Fruit fly (Drosophila melanogaster) whole organism, prepupa: Measurements from ENCODE around the gene CG6574.

ENCODE experiments used
- CG10631 ChIP-seq: fragments of 200-800 bp; sonication (Bioruptor generic); optimal IDR thresholded peaks from 2 replicates; lab custom pipeline; 2016; ENCODE audit warnings: missing biosample characterization, missing genetic modification characterization
- CG10669 ChIP-seq: fragments of 200-800 bp; sonication (Bioruptor generic); optimal IDR thresholded peaks from 3 replicates; lab custom pipeline; 2018; ENCODE audit warnings: missing biosample characterization, mild to moderate bottlenecking, missing genetic modification characterization, moderate library complexity
- CG11762 ChIP-seq: fragments of 200-800 bp; sonication (Bioruptor generic); optimal IDR thresholded peaks from 3 replicates; lab custom pipeline; 2016; ENCODE audit warnings: missing biosample characterization, missing genetic modification characterization; ENCODE audit not compliant: insufficient read depth
- CG11902 ChIP-seq: fragments of 200-800 bp; sonication (Bioruptor generic); optimal IDR thresholded peaks from 3 replicates; lab custom pipeline; 2016; ENCODE audit warnings: missing biosample characterization, missing genetic modification characterization
- CG15336 ChIP-seq: fragments of 200-800 bp; sonication (Bioruptor generic); IDR thresholded peaks from 2 replicates; pipeline ENCODE4 v1.3.6; 2022; ENCODE audit warnings: missing biosample characterization, missing genetic modification characterization
- CG1621 ChIP-seq: fragments of 200-800 bp; sonication (Bioruptor generic); optimal IDR thresholded peaks from 3 replicates; lab custom pipeline; 2018; ENCODE audit warnings: missing biosample characterization, mild to moderate bottlenecking, missing genetic modification characterization
- CG16779 ChIP-seq: fragments of 200-800 bp; sonication (Bioruptor generic); optimal IDR thresholded peaks from 3 replicates; lab custom pipeline; 2017; ENCODE audit warnings: missing biosample characterization, mild to moderate bottlenecking, missing genetic modification characterization
- CG31627 ChIP-seq: fragments of 200-800 bp; sonication (Bioruptor generic); optimal IDR thresholded peaks from 3 replicates; lab custom pipeline; 2016; ENCODE audit warnings: missing biosample characterization, missing genetic modification characterization
- CG32006 ChIP-seq: fragments of 200-800 bp; sonication (Bioruptor generic); optimal IDR thresholded peaks from 3 replicates; lab custom pipeline; 2017; ENCODE audit warnings: missing biosample characterization, mild to moderate bottlenecking, missing genetic modification characterization
- CG3919 ChIP-seq: fragments of 200-800 bp; sonication (Bioruptor generic); optimal IDR thresholded peaks from 3 replicates; lab custom pipeline; 2016; ENCODE audit warnings: missing biosample characterization, missing genetic modification characterization
- CG4318 ChIP-seq: fragments of 200-800 bp; sonication (Bioruptor generic); optimal IDR thresholded peaks from 3 replicates; lab custom pipeline; 2017; ENCODE audit warnings: missing biosample characterization, mild to moderate bottlenecking, missing genetic modification characterization
- CG6276 ChIP-seq: fragments of 200-800 bp; sonication (Bioruptor generic); optimal IDR thresholded peaks from 2 replicates; lab custom pipeline; 2017; ENCODE audit warnings: missing biosample characterization, mild to moderate bottlenecking, missing genetic modification characterization
- CG6792 ChIP-seq: fragments of 200-800 bp; sonication (Bioruptor generic); optimal IDR thresholded peaks from 3 replicates; lab custom pipeline; 2016; ENCODE audit warnings: missing biosample characterization, missing genetic modification characterization
- CG6808 ChIP-seq: fragments of 200-800 bp; sonication (Bioruptor generic); optimal IDR thresholded peaks from 3 replicates; lab custom pipeline; 2017; ENCODE audit warnings: missing biosample characterization, missing genetic modification characterization, mild to moderate bottlenecking, moderate library complexity, missing genetic modification reagents
- CG7368 ChIP-seq: fragments of 200-800 bp; sonication (Bioruptor generic); optimal IDR thresholded peaks from 3 replicates; lab custom pipeline; 2016; ENCODE audit warnings: missing biosample characterization, missing genetic modification characterization
- CG8319 ChIP-seq: fragments of 200-800 bp; sonication (Bioruptor generic); optimal IDR thresholded peaks from 3 replicates; lab custom pipeline; 2016; ENCODE audit warnings: missing biosample characterization, missing genetic modification characterization
- CG9139 ChIP-seq: fragments of 200-800 bp; sonication (Bioruptor generic); optimal IDR thresholded peaks from 3 replicates; lab custom pipeline; 2017; ENCODE audit warnings: missing biosample characterization, mild to moderate bottlenecking, missing genetic modification characterization
- Eip75B ChIP-seq: fragments of 200-800 bp; sonication (Bioruptor generic); optimal IDR thresholded peaks from 3 replicates; lab custom pipeline; 2016; ENCODE audit warnings: missing biosample characterization, missing genetic modification characterization
- Eip78C ChIP-seq: fragments of 200-800 bp; sonication (Bioruptor generic); peaks from one replicate; lab custom pipeline; 2016; ENCODE audit warnings: missing biosample characterization, missing genetic modification characterization
- Eip93F ChIP-seq: fragments of 200-800 bp; sonication (Bioruptor generic); optimal IDR thresholded peaks from 2 replicates; lab custom pipeline; 2016; ENCODE audit warnings: missing biosample characterization, mild to moderate bottlenecking, missing genetic modification characterization
- Ets21C ChIP-seq: fragments of 200-800 bp; sonication (Bioruptor generic); optimal IDR thresholded peaks from 3 replicates; lab custom pipeline; 2016; ENCODE audit warnings: missing biosample characterization, missing genetic modification characterization
- Hr39 ChIP-seq: fragments of 200-800 bp; sonication (Bioruptor generic); optimal IDR thresholded peaks from 2 replicates; lab custom pipeline; 2016; ENCODE audit warnings: missing biosample characterization, missing genetic modification characterization
- Hr4 ChIP-seq: fragments of 200-800 bp; sonication (Bioruptor generic); optimal IDR thresholded peaks from 3 replicates; lab custom pipeline; 2016; ENCODE audit warnings: missing biosample characterization, missing genetic modification characterization
- Lpt ChIP-seq: fragments of 200-800 bp; sonication (Bioruptor generic); optimal IDR thresholded peaks from 3 replicates; lab custom pipeline; 2016; ENCODE audit warnings: missing biosample characterization, missing genetic modification characterization
- Met ChIP-seq: fragments of 200-800 bp; sonication (Bioruptor generic); optimal IDR thresholded peaks from 3 replicates; lab custom pipeline; 2016; ENCODE audit warnings: missing biosample characterization, missing genetic modification characterization
- OdsH ChIP-seq: fragments of 200-800 bp; sonication (Bioruptor generic); optimal IDR thresholded peaks from 3 replicates; lab custom pipeline; 2016; ENCODE audit warnings: missing biosample characterization, missing genetic modification characterization
- Smox ChIP-seq: fragments of 200-800 bp; sonication (Bioruptor generic); optimal IDR thresholded peaks from 3 replicates; lab custom pipeline; 2016; ENCODE audit warnings: missing biosample characterization, missing genetic modification characterization
- Sox102F ChIP-seq: fragments of 200-800 bp; sonication (Bioruptor generic); optimal IDR thresholded peaks from 2 replicates; lab custom pipeline; 2016; ENCODE audit warnings: missing biosample characterization, mild to moderate bottlenecking, missing genetic modification characterization
- Sox14 ChIP-seq: fragments of 200-800 bp; sonication (Bioruptor generic); optimal IDR thresholded peaks from 3 replicates; lab custom pipeline; 2016; ENCODE audit warnings: missing biosample characterization, missing genetic modification characterization
- Sox15 ChIP-seq: fragments of 200-800 bp; sonication (Bioruptor generic); optimal IDR thresholded peaks from 3 replicates; lab custom pipeline; 2016; ENCODE audit warnings: missing biosample characterization, missing genetic modification characterization
- achi ChIP-seq: fragments of 200-800 bp; sonication (Bioruptor generic); optimal IDR thresholded peaks from 3 replicates; lab custom pipeline; 2016; ENCODE audit warnings: missing biosample characterization, missing genetic modification characterization
- acj6 ChIP-seq: fragments of 200-800 bp; sonication (Bioruptor generic); optimal IDR thresholded peaks from 3 replicates; lab custom pipeline; 2016; ENCODE audit warnings: missing biosample characterization, missing genetic modification characterization
- cyc ChIP-seq: fragments of 200-800 bp; sonication (Bioruptor generic); optimal IDR thresholded peaks from 3 replicates; lab custom pipeline; 2016; ENCODE audit warnings: missing biosample characterization, missing genetic modification characterization
- dac ChIP-seq: fragments of 200-800 bp; sonication (Bioruptor generic); optimal IDR thresholded peaks from 2 replicates; lab custom pipeline; 2017; ENCODE audit warnings: missing biosample characterization, mild to moderate bottlenecking, missing genetic modification characterization
- dsx ChIP-seq: fragments of 200-800 bp; optimal IDR thresholded peaks from 3 replicates; lab custom pipeline; 2019; ENCODE audit warnings: missing biosample characterization, mild to moderate bottlenecking, missing genetic modification characterization, moderate library complexity; ENCODE audit not compliant: poor library complexity, severe bottlenecking
- eg ChIP-seq: fragments of 200-800 bp; sonication (Bioruptor generic); IDR thresholded peaks from 3 replicates; pipeline ENCODE4 v1.3.6; 2022; ENCODE audit warnings: missing biosample characterization, missing genetic modification characterization
- esn ChIP-seq: fragments of 200-800 bp; sonication (Bioruptor generic); optimal IDR thresholded peaks from 2 replicates; lab custom pipeline; 2016; ENCODE audit warnings: missing biosample characterization, mild to moderate bottlenecking, missing genetic modification characterization, moderate library complexity
- fd85E ChIP-seq: fragments of 200-800 bp; sonication (Bioruptor generic); optimal IDR thresholded peaks from 3 replicates; lab custom pipeline; 2016; ENCODE audit warnings: missing biosample characterization, missing genetic modification characterization
- fkh ChIP-seq: fragments of 200-800 bp; sonication (Bioruptor generic); optimal IDR thresholded peaks from 3 replicates; lab custom pipeline; 2017; ENCODE audit warnings: missing biosample characterization, mild to moderate bottlenecking, missing genetic modification characterization, moderate library complexity
- lz ChIP-seq: fragments of 200-800 bp; sonication (Bioruptor generic); optimal IDR thresholded peaks from 3 replicates; lab custom pipeline; 2016; ENCODE audit warnings: missing biosample characterization, missing genetic modification characterization
- net ChIP-seq: fragments of 200-800 bp; sonication (Bioruptor generic); optimal IDR thresholded peaks from 3 replicates; lab custom pipeline; 2016; ENCODE audit warnings: missing biosample characterization, missing genetic modification characterization
- pdm3 ChIP-seq: fragments of 200-800 bp; sonication (Bioruptor generic); optimal IDR thresholded peaks from 3 replicates; lab custom pipeline; 2016; ENCODE audit warnings: missing biosample characterization, missing genetic modification characterization
- spab ChIP-seq: fragments of 200-800 bp; sonication (Bioruptor generic); optimal IDR thresholded peaks from 2 replicates; lab custom pipeline; 2017; ENCODE audit warnings: missing biosample characterization, mild to moderate bottlenecking, missing genetic modification characterization, missing genetic modification reagents
- svp ChIP-seq: fragments of 200-800 bp; sonication (Bioruptor generic); peaks from one replicate; lab custom pipeline; 2016; ENCODE audit warnings: missing biosample characterization, missing genetic modification characterization
- topi ChIP-seq: fragments of 200-800 bp; sonication (Bioruptor generic); optimal IDR thresholded peaks from 3 replicates; lab custom pipeline; 2016; ENCODE audit warnings: missing biosample characterization, missing genetic modification characterization
- vri ChIP-seq: fragments of 200-800 bp; sonication (Bioruptor generic); optimal IDR thresholded peaks from 3 replicates; lab custom pipeline; 2016; ENCODE audit warnings: missing biosample characterization, mild to moderate bottlenecking, missing genetic modification characterization

Gene CG6574

DNA sequence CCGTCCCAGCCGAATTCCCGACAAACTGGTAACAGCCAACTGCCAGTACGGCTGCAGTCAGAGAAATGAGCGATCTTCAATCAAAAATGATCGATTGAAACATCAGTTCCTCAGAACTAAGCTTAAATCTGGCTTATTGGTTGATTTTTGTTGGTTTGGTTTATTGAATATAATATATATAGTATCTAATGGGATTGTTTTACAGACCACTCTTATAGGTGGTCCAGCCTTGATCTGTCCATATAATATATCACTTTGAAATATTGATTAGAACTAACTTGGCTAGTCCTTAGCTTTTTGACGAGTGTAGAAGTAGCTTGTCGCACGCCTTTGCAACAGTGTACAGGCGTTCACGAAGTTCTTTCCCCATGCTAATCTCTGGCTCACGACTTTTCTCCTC lies 20.4 kb downstream of the CG6574 start (continued):
- TF ChIP-seq CG15336 (GFP tag; lab: Robert Waterston, UW) (0 out of 2 replicates have a peak, but pooled peaks have one; percentile 12), achi (peak; percentile 20), CG10669 (GFP tag; lab: Kevin White, UChicago) (peak; percentile 30), dsx (GFP tag; lab: Kevin White, UChicago) (peak; percentile 61), eg (GFP tag; lab: Robert Waterston, UW) (no peak), CG7368 (no peak), Eip78C (GFP tag; lab: Kevin White, UChicago) (peak; percentile 70), CG11762 (no peak), pdm3 (no peak), topi (GFP tag; lab: Kevin White, UChicago) (no peak), Lpt (no peak), CG1621 (no peak), CG6276 (GFP tag; lab: Kevin White, UChicago) (no peak), CG10631 (GFP tag; lab: Kevin White, UChicago) (peak; percentile 28), Ets21C (GFP tag; lab: Kevin White, UChicago) (no peak), CG4318 (no peak), CG8319 (GFP tag; lab: Kevin White, UChicago) (no peak)

DNA sequence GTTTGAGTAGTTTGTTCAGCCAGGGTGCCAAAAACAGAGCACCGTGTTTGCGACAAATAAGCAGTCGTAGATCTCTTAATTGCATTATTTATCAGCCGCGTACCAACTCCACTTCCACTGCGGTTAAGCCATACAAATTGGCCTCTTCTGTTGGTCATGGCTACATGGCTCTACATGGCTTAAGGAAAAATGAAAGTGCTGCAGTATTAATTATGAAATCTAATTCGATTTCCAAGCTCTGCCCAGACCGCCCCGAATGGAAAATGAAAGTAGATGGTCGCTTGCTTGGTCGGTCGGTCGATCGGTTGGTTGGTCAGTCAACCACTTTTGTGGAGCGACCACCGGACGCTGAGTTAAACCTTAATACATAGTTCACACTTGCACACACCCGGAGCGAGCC lies 25.9 kb downstream of the CG6574 start:
- no peak for TF ChIP-seq Sox15 (GFP tag; lab: Kevin White, UChicago)
- TF ChIP-seq CG8319 (GFP tag; lab: Kevin White, UChicago) = no peak
- TF ChIP-seq CG6276 (GFP tag; lab: Kevin White, UChicago) = no peak
- TF ChIP-seq CG32006 (GFP tag; lab: Kevin White, UChicago) = no peak
- no peak for TF ChIP-seq fkh (GFP tag; lab: Kevin White, UChicago)
- TF ChIP-seq vri (GFP tag; lab: Kevin White, UChicago) = no peak
- no peak for TF ChIP-seq CG6808 (GFP tag; lab: Kevin White, UChicago)

DNA sequence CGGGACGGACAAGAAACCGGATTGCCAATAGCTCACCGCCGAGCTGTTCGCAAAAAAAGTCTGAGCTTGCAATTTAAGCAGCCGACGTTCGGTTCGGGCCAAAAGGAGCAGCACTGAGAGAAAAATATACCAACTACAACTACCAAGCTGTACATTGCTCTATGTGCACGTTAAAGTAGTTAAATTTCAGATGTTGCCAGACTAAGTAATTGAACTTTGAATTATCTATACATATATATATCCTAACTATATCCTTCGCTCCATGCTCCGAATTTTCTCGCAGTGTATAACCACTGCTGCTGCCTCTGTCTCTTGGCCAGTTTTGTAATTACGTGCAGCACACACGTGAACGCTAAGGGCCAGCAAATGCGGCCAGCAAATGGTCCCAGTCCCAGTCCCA lies 27.9 kb downstream of the CG6574 start:
- TF ChIP-seq Sox14 (GFP tag; lab: Kevin White, UChicago) = peak; percentile 90
- peak; percentile 92 for TF ChIP-seq CG9139 (GFP tag; lab: Kevin White, UChicago)
- peak; percentile 95 for TF ChIP-seq CG11762
- peak; percentile 95 for TF ChIP-seq net (GFP tag; lab: Kevin White, UChicago)
- TF ChIP-seq eg (GFP tag; lab: Robert Waterston, UW) = peak; percentile 97
- TF ChIP-seq CG4318 = peak; percentile 93
- peak; percentile 92 for TF ChIP-seq Smox (GFP tag; lab: Kevin White, UChicago)
- TF ChIP-seq Hr39 (GFP tag; lab: Kevin White, UChicago) = peak; percentile 86
- TF ChIP-seq CG6808 (GFP tag; lab: Kevin White, UChicago) = peak; percentile 96
- TF ChIP-seq vri (GFP tag; lab: Kevin White, UChicago) = peak; percentile 94
- peak; percentile 94 for TF ChIP-seq CG7368
- TF ChIP-seq svp = peak; percentile 99
- peak; percentile 97 for TF ChIP-seq Eip75B (GFP tag; lab: Kevin White, UChicago)
- TF ChIP-seq Met = peak; percentile 94
- peak; percentile 96 for TF ChIP-seq esn
- peak; percentile 95 for TF ChIP-seq cyc
- TF ChIP-seq pdm3 = peak; percentile 93
- TF ChIP-seq topi (GFP tag; lab: Kevin White, UChicago) = peak; percentile 96
- TF ChIP-seq dac (GFP tag; lab: Kevin White, UChicago) = peak; percentile 92
- peak; percentile 97 for TF ChIP-seq OdsH (GFP tag; lab: Kevin White, UChicago)
- peak; percentile 92 for TF ChIP-seq CG11902 (GFP tag; lab: Kevin White, UChicago)
- peak; percentile 95 for TF ChIP-seq Sox102F
- TF ChIP-seq fd85E (GFP tag; lab: Kevin White, UChicago) = peak; percentile 89
- peak; percentile 95 for TF ChIP-seq lz
- peak; percentile 95 for TF ChIP-seq spab (GFP tag; lab: Kevin White, UChicago)
- peak; percentile 95 for TF ChIP-seq CG10631 (GFP tag; lab: Kevin White, UChicago)
- peak; percentile 99 for TF ChIP-seq Eip78C (GFP tag; lab: Kevin White, UChicago)
- no peak for TF ChIP-seq fkh (GFP tag; lab: Kevin White, UChicago)
- peak; percentile 97 for TF ChIP-seq acj6 (GFP tag; lab: Kevin White, UChicago)
- peak; percentile 98 for TF ChIP-seq Eip93F (GFP tag; lab: Kevin White, UChicago)
- peak; percentile 94 for TF ChIP-seq CG1621
- peak; percentile 94 for TF ChIP-seq CG16779 (tag; lab: Kevin White, UChicago)
- peak; percentile 86 for TF ChIP-seq CG31627 (GFP tag; lab: Kevin White, UChicago)
- peak; percentile 95 for TF ChIP-seq Hr4 (GFP tag; lab: Kevin White, UChicago)
- peak; percentile 92 for TF ChIP-seq CG10669 (GFP tag; lab: Kevin White, UChicago)
- peak; percentile 97 for TF ChIP-seq CG6792
- peak; percentile 97 for TF ChIP-seq CG15336 (GFP tag; lab: Robert Waterston, UW)
- TF ChIP-seq CG3919 (GFP tag; lab: Kevin White, UChicago) = peak; percentile 98
